Worm (Caenorhabditis elegans) whole organism, L1 larva: Measurements from ENCODE around the gene ZC449.7.

Experiments used
- C04F5.9 ChIP-seq: sonication (generic microtip); optimal IDR thresholded peaks from 2 replicates; lab custom pipeline; 2016; ENCODE audit warnings: missing genetic modification characterization, missing compliant biosample characterization
- Y116A8C.19 ChIP-seq: sonication (generic microtip); optimal IDR thresholded peaks from 2 replicates; lab custom pipeline; 2016; ENCODE audit warnings: missing compliant biosample characterization, missing genetic modification characterization, borderline replicate concordance
- blmp-1 ChIP-seq: fragments of 150-350 bp; optimal IDR thresholded peaks from 2 replicates; lab custom pipeline; 2014; ENCODE audit warnings: missing biosample characterization, missing genetic modification characterization
- ceh-90 ChIP-seq: sonication (generic microtip); optimal IDR thresholded peaks from 2 replicates; lab custom pipeline; 2016; ENCODE audit warnings: missing genetic modification characterization, missing compliant biosample characterization
- dpl-1 ChIP-seq, 3 experiments: fragments of 150-350 bp in 2 of 3; sonication (generic microtip) in 1 of 3; optimal IDR thresholded peaks; 2 replicates each; lab custom pipeline; 2014 to 2017; ENCODE audit warnings: missing biosample characterization in 3 of 3, missing genetic modification characterization in 3 of 3, missing genetic modification reagents in 3 of 3
- dsc-1 ChIP-seq: sonication (generic microtip); optimal IDR thresholded peaks from 2 replicates; lab custom pipeline; 2016; ENCODE audit warnings: mild to moderate bottlenecking, missing genetic modification characterization, missing compliant biosample characterization
- egl-13 ChIP-seq: sonication (generic microtip); optimal IDR thresholded peaks from 2 replicates; lab custom pipeline; 2016; ENCODE audit warnings: missing genotype, missing genetic modification reagents, missing genetic modification characterization, missing compliant biosample characterization
- fkh-10 ChIP-seq: sonication (generic microtip); optimal IDR thresholded peaks from 2 replicates; lab custom pipeline; 2017; ENCODE audit warnings: missing biosample characterization, missing genetic modification reagents, missing genetic modification characterization
- fkh-4 ChIP-seq: sonication (generic microtip); optimal IDR thresholded peaks from 2 replicates; lab custom pipeline; 2016; ENCODE audit warnings: missing compliant biosample characterization, missing genetic modification characterization, borderline replicate concordance
- fkh-8 ChIP-seq: sonication (generic microtip); optimal IDR thresholded peaks from 2 replicates; lab custom pipeline; 2016; ENCODE audit warnings: mild to moderate bottlenecking, missing genetic modification characterization, missing compliant biosample characterization
- grh-1 ChIP-seq: fragments of 200-800 bp; sonication (Bioruptor generic); IDR thresholded peaks from 2 replicates; pipeline ENCODE4 v1.3.6; 2022; ENCODE audit warnings: missing genetic modification reagents, missing genetic modification characterization, missing compliant biosample characterization
- isw-1 ChIP-seq: fragments of 200-800 bp; sonication (Bioruptor generic); IDR thresholded peaks from 2 replicates; pipeline ENCODE4 v1.3.6; 2022; ENCODE audit warnings: missing genetic modification characterization, missing compliant biosample characterization
- lin-14 ChIP-seq: fragments of 200-800 bp; sonication (Bioruptor generic); optimal IDR thresholded peaks from 2 replicates; lab custom pipeline; 2018; ENCODE audit warnings: mild to moderate bottlenecking, missing genetic modification characterization, moderate library complexity, missing compliant biosample characterization
- lin-35 ChIP-seq, 2 experiments: fragments of 150-350 bp; optimal IDR thresholded peaks; 2 replicates each; lab custom pipeline; 2014; ENCODE audit warnings: missing biosample characterization in 2 of 2, missing genetic modification characterization in 2 of 2, missing genetic modification reagents in 2 of 2
- lir-3 ChIP-seq: sonication (generic microtip); optimal IDR thresholded peaks from 2 replicates; lab custom pipeline; 2016; ENCODE audit warnings: mild to moderate bottlenecking, missing genetic modification characterization, moderate library complexity, missing compliant biosample characterization; ENCODE audit not compliant: poor library complexity
- lsy-2 ChIP-seq, 2 experiments: fragments of 150-350 bp; optimal IDR thresholded peaks; 2 replicates each; lab custom pipeline; 2014; ENCODE audit warnings: missing biosample characterization in 2 of 2, missing genetic modification characterization in 2 of 2
- mab-9 ChIP-seq: fragments of 200-800 bp; sonication (Bioruptor generic); IDR thresholded peaks from 2 replicates; pipeline ENCODE4 v1.3.6; 2022; ENCODE audit warnings: missing genetic modification reagents, missing genetic modification characterization, missing compliant biosample characterization
- mdl-1 ChIP-seq, 2 experiments: fragments of 150-350 bp; optimal IDR thresholded peaks; 2 replicates each; lab custom pipeline; 2014 to 2017; ENCODE audit warnings: missing biosample characterization in 2 of 2, missing genetic modification characterization in 2 of 2, inconsistent platforms in 1 of 2
- nhr-11 ChIP-seq: fragments of 150-350 bp; optimal IDR thresholded peaks from 2 replicates; lab custom pipeline; 2014; ENCODE audit warnings: missing biosample characterization, missing genetic modification characterization
- nhr-12 ChIP-seq: sonication (generic microtip); optimal IDR thresholded peaks from 2 replicates; lab custom pipeline; 2017; ENCODE audit warnings: missing biosample characterization, missing genetic modification characterization
- nhr-47 ChIP-seq: sonication (generic microtip); optimal IDR thresholded peaks from 2 replicates; lab custom pipeline; 2016; ENCODE audit warnings: mild to moderate bottlenecking, missing genetic modification characterization, moderate library complexity, missing compliant biosample characterization
- nhr-71 ChIP-seq: sonication (generic microtip); optimal IDR thresholded peaks from 2 replicates; lab custom pipeline; 2016; ENCODE audit warnings: mild to moderate bottlenecking, missing genetic modification characterization, moderate library complexity, missing compliant biosample characterization
- nhr-84 ChIP-seq: sonication (generic microtip); optimal IDR thresholded peaks from 2 replicates; lab custom pipeline; 2017; ENCODE audit warnings: missing biosample characterization, missing genetic modification characterization
- nhr-85 ChIP-seq: sonication (generic microtip); peaks from one replicate; lab custom pipeline; 2016; ENCODE audit warnings: missing genetic modification characterization, inconsistent platforms, missing compliant biosample characterization
- snpc-4 ChIP-seq: fragments of 150-350 bp; optimal IDR thresholded peaks from 2 replicates; lab custom pipeline; 2014; ENCODE audit warnings: missing biosample characterization, missing genetic modification characterization
- sox-4 ChIP-seq: sonication (generic microtip); optimal IDR thresholded peaks from 2 replicates; lab custom pipeline; 2016; ENCODE audit warnings: missing genetic modification characterization, missing compliant biosample characterization
- swsn-7 ChIP-seq: sonication (generic microtip); optimal IDR thresholded peaks from 2 replicates; lab custom pipeline; 2016; ENCODE audit warnings: missing genetic modification characterization, missing compliant biosample characterization
- tlp-1 ChIP-seq: fragments of 150-350 bp; optimal IDR thresholded peaks from 2 replicates; lab custom pipeline; 2014; ENCODE audit warnings: missing biosample characterization, missing genetic modification characterization
- unc-130 ChIP-seq: fragments of 150-350 bp; optimal IDR thresholded peaks from 2 replicates; lab custom pipeline; 2017; ENCODE audit warnings: missing biosample characterization, missing genetic modification characterization, inconsistent platforms
- unc-86 ChIP-seq: sonication (generic microtip); optimal IDR thresholded peaks from 2 replicates; lab custom pipeline; 2016; ENCODE audit warnings: missing genetic modification characterization, missing compliant biosample characterization
- unc-98 ChIP-seq: fragments of 200-800 bp; sonication (Bioruptor generic); IDR thresholded peaks from 2 replicates; pipeline ENCODE4 v1.3.6; 2022; ENCODE audit warnings: missing genetic modification characterization, missing compliant biosample characterization
- xbp-1 ChIP-seq: sonication (generic microtip); optimal IDR thresholded peaks from 2 replicates; lab custom pipeline; 2016; ENCODE audit warnings: missing genetic modification characterization, missing compliant biosample characterization
- zag-1 ChIP-seq: fragments of 150-350 bp; optimal IDR thresholded peaks from 2 replicates; lab custom pipeline; 2014; ENCODE audit warnings: missing biosample characterization, missing genetic modification characterization
- ztf-11 ChIP-seq, 2 experiments: sonication (generic microtip); optimal IDR thresholded peaks; 2 replicates each; lab custom pipeline; 2016 to 2017; ENCODE audit warnings: missing genetic modification characterization in 2 of 2, missing biosample characterization in 1 of 2, missing compliant biosample characterization in 1 of 2

The ZC449.7 gene

ce11 chrX:5022682-5023081, 8.8 kb downstream of the ZC449.7 start (continued):
- TF ChIP-seq dpl-1 (GFP tag; optimal IDR thresholded peaks at IDR 0.05; lab: Kevin White, UChicago) (peak in 1 of 3 experiments; percentile 22), fkh-8 (tag; lab: Kevin White, UChicago) (peak; percentile 68), xbp-1 (tag; lab: Kevin White, UChicago) (peak; percentile 63), ceh-90 (tag; lab: Kevin White, UChicago) (no peak), nhr-12 (no peak), swsn-7 (tag; lab: Kevin White, UChicago) (peak; percentile 58), lir-3 (peak; percentile 6), unc-86 (tag; lab: Kevin White, UChicago) (no peak), unc-98 (GFP tag; lab: Robert Waterston, UW) (no peak), lin-35 (GFP tag; optimal IDR thresholded peaks at IDR 0.05; lab: Kevin White, UChicago) (peak; percentile 20 to 72), ztf-11 (tag; optimal IDR thresholded peaks at IDR 0.05; lab: Kevin White, UChicago) (no peak), mab-9 (GFP tag; lab: Robert Waterston, UW) (no peak), Y116A8C.19 (tag; lab: Kevin White, UChicago) (no peak), nhr-84 (no peak)

ce11 chrX:5024300-5024699, 10.4 kb downstream of the ZC449.7 start, which contains the start of gene ZC449.1:
Gene ZC449.1 (plus strand): TSS chrX:5024420.
- peak; percentile 73 for TF ChIP-seq blmp-1
- no peak for TF ChIP-seq swsn-7 (tag; lab: Kevin White, UChicago)

ce11 chrX:5026461-5026860, 12.6 kb downstream of the ZC449.7 start:
- TF ChIP-seq lin-14 (GFP tag; lab: Kevin White, UChicago) (peak; percentile 36), snpc-4 (tag; lab: Kevin White, UChicago) (no peak)

ce11 chrX:5027923-5028592, 14.2 kb downstream of the ZC449.7 start:
- TF ChIP-seq fkh-10 (GFP tag; lab: Kevin White, UChicago) (peak; percentile 20), lsy-2 (tag; optimal IDR thresholded peaks at IDR 0.05; lab: Kevin White, UChicago) (no peak), lin-14 (GFP tag; lab: Kevin White, UChicago) (no peak), nhr-85 (tag; lab: Kevin White, UChicago) (peak; percentile 61)
- TF ChIP-seq, all 84 proteins: peak for 2

ce11 chrX:5028593-5028955, 14.7 kb downstream of the ZC449.7 start:
- TF ChIP-seq lin-14 (GFP tag; lab: Kevin White, UChicago) (peak; percentile 33), ztf-11 (tag; optimal IDR thresholded peaks at IDR 0.05; lab: Kevin White, UChicago) (no peak), fkh-10 (GFP tag; lab: Kevin White, UChicago) (peak; percentile 71)

- TF ChIP-seq grh-1 (GFP tag; lab: Robert Waterston, UW) (no peak), mab-9 (GFP tag; lab: Robert Waterston, UW) (no peak), dsc-1 (peak; percentile 5), swsn-7 (tag; lab: Kevin White, UChicago) (peak; percentile 21), nhr-12 (no peak), nhr-11 (tag; lab: Kevin White, UChicago) (no peak), nhr-71 (peak; percentile 59), isw-1 (GFP tag; lab: Robert Waterston, UW) (no peak), sox-4 (tag; lab: Kevin White, UChicago) (no peak), zag-1 (tag; lab: Kevin White, UChicago) (peak; percentile 78), C04F5.9 (tag; lab: Kevin White, UChicago) (no peak), fkh-4 (no peak), tlp-1 (tag; lab: Kevin White, UChicago) (no peak), unc-86 (tag; lab: Kevin White, UChicago) (peak; percentile 68), egl-13 (tag; lab: Kevin White, UChicago) (peak; percentile 55), fkh-10 (GFP tag; lab: Kevin White, UChicago) (peak; percentile 79), nhr-47 (tag; lab: Kevin White, UChicago) (peak; percentile 15), mdl-1 (tag; optimal IDR thresholded peaks at IDR 0.05; lab: Kevin White, UChicago) (no peak), lsy-2 (tag; optimal IDR thresholded peaks at IDR 0.05; lab: Kevin White, UChicago) (peak in 1 of 2 experiments; percentile 22), lin-14 (GFP tag; lab: Kevin White, UChicago) (peak; percentile 81), unc-130 (tag; lab: Kevin White, UChicago) (no peak)
- TF ChIP-seq, all 84 proteins: peak for 10
Measured at ce11 chrX:5031742-5032141, 17.9 kb downstream of the ZC449.7 start.
